Fruit fly (Drosophila melanogaster) Kc167 (cell line): ENCODE data around the gene Ing5.

Experiments used
- Myc ChIP-seq: fragments of >200 bp; optimal IDR thresholded peaks from 2 replicates; lab custom pipeline; 2017; ENCODE audit warnings: missing external identifiers
- h ChIP-seq: fragments of >200 bp; optimal IDR thresholded peaks from 3 replicates; lab custom pipeline; 2018; ENCODE audit warnings: missing external identifiers
- insv ChIP-seq: fragments of >200 bp; optimal IDR thresholded peaks from 3 replicates; lab custom pipeline; 2018; ENCODE audit warnings: missing external identifiers

DNA sequence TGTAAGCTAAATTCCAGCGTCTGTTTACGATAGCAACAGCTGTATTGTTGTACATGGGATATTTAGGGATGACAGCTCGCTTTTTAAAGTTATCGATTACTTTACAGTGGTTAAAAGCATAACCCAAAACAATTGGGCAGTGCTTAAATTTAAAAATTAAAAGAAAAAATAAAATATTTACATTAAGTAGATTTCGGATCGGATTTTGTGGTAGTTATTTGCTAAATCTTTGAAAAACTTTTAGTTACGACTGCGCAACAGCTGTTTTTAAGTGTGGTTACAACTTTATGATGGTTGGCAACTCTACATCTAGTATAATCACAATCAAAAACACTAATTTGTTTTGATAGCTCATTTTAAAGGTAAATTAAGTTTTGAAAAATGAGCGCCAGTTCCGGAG, at the start of gene Ing5, which contains the start of gene CG7099:
- no peak for TF ChIP-seq Myc (lab: Kevin White, UChicago)
- no peak for TF ChIP-seq insv (lab: Kevin White, UChicago)
- no peak for TF ChIP-seq h (lab: Kevin White, UChicago)
